Fruit fly (Drosophila melanogaster): ENCODE data around the gene Eogt.
A peak's percentile ranks its signal among the peaks of the same experiment; 100 is the strongest.

Gene Eogt

dm6 chr2L:2426444-2427188 is 45.7 kb downstream of the Eogt start (continued):
- TF ChIP-seq row (GFP tag; IDR thresholded peaks at IDR 0.05) (peak; percentile 62), CG4730 (GFP tag; IDR thresholded peaks at IDR 0.05) (no peak), en (GFP tag; optimal IDR thresholded peaks at IDR 0.05) (peak; percentile 29), Myb (GFP tag; optimal IDR thresholded peaks at IDR 0.05) (peak; percentile 22), her (GFP tag; optimal IDR thresholded peaks at IDR 0.05) (no peak), CG2129 (GFP tag; IDR thresholded peaks at IDR 0.05; ENCODE audit: partially characterized antibody) (no peak), corto (GFP tag; optimal IDR thresholded peaks at IDR 0.05) (no peak), Ets65A (GFP tag) (peak; percentile 91), CG15514 (GFP tag; optimal IDR thresholded peaks at IDR 0.05) (no peak), Ptx1 (GFP tag; IDR thresholded peaks at IDR 0.05) (peak; percentile 63), CG11695 (GFP tag; IDR thresholded peaks at IDR 0.05) (peak; percentile 59; the same call in 1 of the 3 replicates), CG31388 (GFP tag; optimal IDR thresholded peaks at IDR 0.05) (peak; percentile 26), CG4282 (GFP tag; optimal IDR thresholded peaks at IDR 0.05) (no peak), Doc2 (GFP tag; IDR thresholded peaks at IDR 0.05) (no peak), sima (GFP tag; optimal IDR thresholded peaks at IDR 0.05) (no peak), NC2β (GFP tag; optimal IDR thresholded peaks at IDR 0.05) (no peak), Sry-δ (GFP tag; optimal IDR thresholded peaks at IDR 0.05) (peak; percentile 24), CG10147 (GFP tag; optimal IDR thresholded peaks at IDR 0.05) (no peak), CG14441 (GFP tag; IDR thresholded peaks at IDR 0.05) (peak; percentile 76), CG12299 (tag; optimal IDR thresholded peaks at IDR 0.05) (no peak), gcm (GFP tag; optimal IDR thresholded peaks at IDR 0.05) (no peak), so (GFP tag; IDR thresholded peaks at IDR 0.05) (no peak), pzg (GFP tag; optimal IDR thresholded peaks at IDR 0.05) (no peak), Aef1 (GFP tag; IDR thresholded peaks at IDR 0.05) (peak; percentile 54; the same call in 2 of the 3 replicates), CG12744 (GFP tag; optimal IDR thresholded peaks at IDR 0.05) (no peak), CG6765 (GFP tag; optimal IDR thresholded peaks at IDR 0.05) (no peak), mam (GFP tag; optimal IDR thresholded peaks at IDR 0.05) (peak; percentile 35), CG11696 (GFP tag; IDR thresholded peaks at IDR 0.05) (0 out of 2 replicates have a peak, but pooled peaks have one; percentile 40), CG13287 (GFP tag; IDR thresholded peaks at IDR 0.05; ENCODE audit: partially characterized antibody) (no peak), Ssrp (tag; optimal IDR thresholded peaks at IDR 0.05) (peak; percentile 55), CG10209 (GFP tag; optimal IDR thresholded peaks at IDR 0.05) (peak; percentile 27), ATbp (GFP tag; optimal IDR thresholded peaks at IDR 0.05) (peak; percentile 68), Ravus (GFP tag; IDR thresholded peaks at IDR 0.05) (no peak), br (optimal IDR thresholded peaks at IDR 0.05) (no peak), grau (tag; optimal IDR thresholded peaks at IDR 0.05) (peak; percentile 57), CG12659 (GFP tag; optimal IDR thresholded peaks at IDR 0.05) (peak; percentile 24), tup (GFP tag; optimal IDR thresholded peaks at IDR 0.05) (no peak), CG4820 (GFP tag; optimal IDR thresholded peaks at IDR 0.05) (peak; percentile 46), Fer2 (tag; optimal IDR thresholded peaks at IDR 0.05) (no peak), Sry-β (GFP tag; optimal IDR thresholded peaks at IDR 0.05) (no peak), Mad (GFP tag; optimal IDR thresholded peaks at IDR 0.05) (no peak), bbx (GFP tag; IDR thresholded peaks at IDR 0.05; ENCODE audit: partially characterized antibody) (no peak), Pdp1 (GFP tag; optimal IDR thresholded peaks at IDR 0.05) (peak; percentile 51 to 81), pfk (GFP tag; optimal IDR thresholded peaks at IDR 0.05) (no peak), unc-4 (GFP tag; IDR thresholded peaks at IDR 0.05; ENCODE audit: partially characterized antibody) (no peak), CG6689 (GFP tag; IDR thresholded peaks at IDR 0.05) (peak; percentile 38; the same call in 1 of the 2 replicates), CG31441 (GFP tag; IDR thresholded peaks at IDR 0.05) (peak; percentile 66), MESR4 (GFP tag; optimal IDR thresholded peaks at IDR 0.05) (no peak), CG15696 (tag; optimal IDR thresholded peaks at IDR 0.05) (no peak), salm (tag; optimal IDR thresholded peaks at IDR 0.05) (peak; percentile 31)

All from whole organism, embryonic.